Fruit fly (Drosophila melanogaster) S2 (cell line): ENCODE measurements around the gene CG13449.

Experiments
- CG8478 ChIP-seq: fragments of >200 bp; optimal IDR thresholded peaks from 2 replicates; lab custom pipeline; 2018
- CTCF ChIP-seq, 2 experiments: fragments of >200 bp; optimal IDR thresholded peaks; 2 replicates each; lab custom pipeline; 2018

DNA sequence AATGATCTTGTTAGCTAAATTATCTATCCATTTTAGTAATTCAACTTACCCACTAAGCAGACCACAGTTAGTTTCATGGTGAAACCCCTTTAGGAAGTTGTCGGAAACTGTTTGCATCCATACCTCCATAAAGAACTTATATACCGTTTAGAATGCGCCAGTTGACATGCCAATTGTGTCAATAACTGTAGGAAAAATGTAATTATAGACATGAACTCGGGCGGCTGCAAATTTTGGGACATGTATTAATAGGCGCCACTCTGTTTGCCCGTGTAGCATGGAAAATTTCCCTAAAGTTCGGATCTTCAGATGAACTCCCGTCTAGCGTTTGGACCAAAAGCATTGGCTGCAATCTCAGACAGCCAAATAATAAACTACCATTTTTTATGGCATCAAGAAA lies 43.3 kb upstream of the CG13449 start, which contains the start of gene Eig71Ee:
- TF ChIP-seq CG8478 (lab: Kevin White, UChicago) (no peak), CTCF (optimal IDR thresholded peaks at IDR 0.05; lab: Kevin White, UChicago) (no peak)
